Comparison of ENCODE assay signal across 6 fruit fly cellular contexts in genomic region chr3L:1247627-1248295, dm6.
TF ChIP-seq lines count a peak whose summit lies in the region.

Gene Psf1 (minus strand): TSS chr3L:1247677.
Gene Sac1 (plus strand): TSS chr3L:1247817.

- TF ChIP-seq CTCF in S2 (optimal IDR thresholded peaks at IDR 0.05; lab: Kevin White, UChicago) = peak; percentile 8 to 30
- no peak for TF ChIP-seq CTCF in whole organism, embryonic (GFP tag; optimal IDR thresholded peaks at IDR 0.05; lab: Kevin White, UChicago)

TF ChIP-seq in whole organism, adult, 20 proteins besides CTCF, POLR2A, EP300 and RAD21:
- TF ChIP-seq cic (GFP tag; optimal IDR thresholded peaks at IDR 0.05; lab: Kevin White, UChicago) (no peak), CG7101 (tag; optimal IDR thresholded peaks at IDR 0.05; lab: Kevin White, UChicago) (no peak), Hr96 (GFP tag; optimal IDR thresholded peaks at IDR 0.05; lab: Kevin White, UChicago) (peak; percentile 55), CG1620 (GFP tag; optimal IDR thresholded peaks at IDR 0.05; lab: Kevin White, UChicago) (peak; percentile 29), toe (GFP tag; optimal IDR thresholded peaks at IDR 0.05; lab: Kevin White, UChicago) (peak; percentile 49), CG7045 (GFP tag; optimal IDR thresholded peaks at IDR 0.05; lab: Kevin White, UChicago) (peak; percentile 5), CG12768 (GFP tag; optimal IDR thresholded peaks at IDR 0.05; lab: Kevin White, UChicago) (no peak), CG5204 (GFP tag; optimal IDR thresholded peaks at IDR 0.05; lab: Kevin White, UChicago) (peak; percentile 30), CG14711 (tag; optimal IDR thresholded peaks at IDR 0.05; lab: Kevin White, UChicago) (peak; percentile 19), Mnt (GFP tag; optimal IDR thresholded peaks at IDR 0.05; lab: Kevin White, UChicago) (peak; percentile 20)
TF ChIP-seq in whole organism, adult: peak in this region for 7.

TF ChIP-seq in whole organism, embryonic, 481 proteins besides CTCF, POLR2A, EP300 and RAD21 (continues in another document):
- TF ChIP-seq CG10366 (GFP tag; IDR thresholded peaks at IDR 0.05; lab: Robert Waterston, UW) (peak; percentile 44; the same call in 1 of the 2 replicates), gcm2 (GFP tag; optimal IDR thresholded peaks at IDR 0.05; lab: Kevin White, UChicago) (no peak), esg (GFP tag; conservative IDR thresholded peaks at IDR 0.05; lab: Robert Waterston, UW) (peak; percentile 28; the same call in 1 of the 2 replicates), fd64A (GFP tag; optimal IDR thresholded peaks at IDR 0.05; lab: Kevin White, UChicago) (no peak), bcd (GFP tag; optimal IDR thresholded peaks at IDR 0.05; lab: Kevin White, UChicago) (peak; percentile 44), CG13424 (tag; optimal IDR thresholded peaks at IDR 0.05; lab: Kevin White, UChicago) (peak; percentile 57), tap (tag; optimal IDR thresholded peaks at IDR 0.05; lab: Kevin White, UChicago) (no peak), Lim3 (GFP tag; IDR thresholded peaks at IDR 0.05; lab: Robert Waterston, UW) (no peak), BtbVII (GFP tag; optimal IDR thresholded peaks at IDR 0.05; lab: Kevin White, UChicago) (no peak), so (GFP tag; IDR thresholded peaks at IDR 0.05; lab: Robert Waterston, UW) (0 out of 3 replicates have a peak, but pooled peaks have one; percentile 12), CG6791 (GFP tag; IDR thresholded peaks at IDR 0.05; lab: Robert Waterston, UW; ENCODE audit: partially characterized antibody) (peak; percentile 76), CG17829 (tag; optimal IDR thresholded peaks at IDR 0.05; lab: Kevin White, UChicago) (peak; percentile 62), CG2712 (tag; optimal IDR thresholded peaks at IDR 0.05; lab: Kevin White, UChicago) (no peak), CG42726 (GFP tag; IDR thresholded peaks at IDR 0.05; lab: Robert Waterston, UW; ENCODE audit: partially characterized antibody) (peak; percentile 57; the same call in 1 of the 2 replicates), Lhr (GFP tag; optimal IDR thresholded peaks at IDR 0.05; lab: Kevin White, UChicago) (peak; percentile 71), lbe (GFP tag; optimal IDR thresholded peaks at IDR 0.05; lab: Kevin White, UChicago) (no peak), grn (GFP tag; optimal IDR thresholded peaks at IDR 0.05; lab: Kevin White, UChicago) (no peak), shn (GFP tag; optimal IDR thresholded peaks at IDR 0.05; lab: Kevin White, UChicago) (peak; percentile 62), Dad (GFP tag; optimal IDR thresholded peaks at IDR 0.05; lab: Kevin White, UChicago) (peak; percentile 46)

TF ChIP-seq in whole organism, prepupa, 60 proteins besides CTCF, POLR2A, EP300 and RAD21 (continues in another document):
- no peak for TF ChIP-seq CG8632 (GFP tag; optimal IDR thresholded peaks at IDR 0.05; lab: Kevin White, UChicago)
- TF ChIP-seq CG4318 (GFP tag; optimal IDR thresholded peaks at IDR 0.05; lab: Kevin White, UChicago) = no peak
- TF ChIP-seq CG11762 (GFP tag; optimal IDR thresholded peaks at IDR 0.05; lab: Kevin White, UChicago; ENCODE audit: insufficient read depth) = no peak
- peak; percentile 86 for TF ChIP-seq Eip78C (GFP tag; lab: Kevin White, UChicago)
- TF ChIP-seq CG11902 (GFP tag; optimal IDR thresholded peaks at IDR 0.05; lab: Kevin White, UChicago) = peak; percentile 32
- no peak for TF ChIP-seq Smox (GFP tag; optimal IDR thresholded peaks at IDR 0.05; lab: Kevin White, UChicago)
- no peak for TF ChIP-seq CG6276 (GFP tag; optimal IDR thresholded peaks at IDR 0.05; lab: Kevin White, UChicago)
- TF ChIP-seq Met (GFP tag; optimal IDR thresholded peaks at IDR 0.05; lab: Kevin White, UChicago) = peak; percentile 24
- TF ChIP-seq CG1621 (tag; optimal IDR thresholded peaks at IDR 0.05; lab: Kevin White, UChicago) = no peak
- no peak for TF ChIP-seq CG8119 (GFP tag; IDR thresholded peaks at IDR 0.05; lab: Robert Waterston, UW)
- TF ChIP-seq fkh (GFP tag; optimal IDR thresholded peaks at IDR 0.05; lab: Kevin White, UChicago) = no peak
- TF ChIP-seq dac (GFP tag; optimal IDR thresholded peaks at IDR 0.05; lab: Kevin White, UChicago) = no peak
- TF ChIP-seq Ets96B (tag; optimal IDR thresholded peaks at IDR 0.05; lab: Kevin White, UChicago) = no peak
- TF ChIP-seq ss (GFP tag; optimal IDR thresholded peaks at IDR 0.05; lab: Kevin White, UChicago) = no peak
- TF ChIP-seq Gug (GFP tag; IDR thresholded peaks at IDR 0.05; lab: Robert Waterston, UW) = no peak
- TF ChIP-seq achi (GFP tag; optimal IDR thresholded peaks at IDR 0.05; lab: Kevin White, UChicago) = peak; percentile 14
- TF ChIP-seq Eip93F (GFP tag; optimal IDR thresholded peaks at IDR 0.05; lab: Kevin White, UChicago) = no peak
- no peak for TF ChIP-seq OdsH (GFP tag; optimal IDR thresholded peaks at IDR 0.05; lab: Kevin White, UChicago)
- peak; percentile 61 for TF ChIP-seq CG31627 (GFP tag; optimal IDR thresholded peaks at IDR 0.05; lab: Kevin White, UChicago)
- peak; percentile 40 for TF ChIP-seq CG3919 (GFP tag; optimal IDR thresholded peaks at IDR 0.05; lab: Kevin White, UChicago)
- TF ChIP-seq svp (GFP tag; lab: Kevin White, UChicago) = peak; percentile 81
- no peak for TF ChIP-seq CG10669 (GFP tag; optimal IDR thresholded peaks at IDR 0.05; lab: Kevin White, UChicago)

TF ChIP-seq in whole organism, pupa, 21 proteins besides CTCF, POLR2A, EP300 and RAD21:
- TF ChIP-seq CG17806 (tag; optimal IDR thresholded peaks at IDR 0.05; lab: Kevin White, UChicago) (no peak), EcR (GFP tag; optimal IDR thresholded peaks at IDR 0.05; lab: Kevin White, UChicago) (no peak), CG8159 (tag; optimal IDR thresholded peaks at IDR 0.05; lab: Kevin White, UChicago) (peak; percentile 19), CG8301 (tag; optimal IDR thresholded peaks at IDR 0.05; lab: Kevin White, UChicago) (no peak), CG14655 (GFP tag; optimal IDR thresholded peaks at IDR 0.05; lab: Kevin White, UChicago) (no peak), CG34367 (tag; optimal IDR thresholded peaks at IDR 0.05; lab: Kevin White, UChicago) (peak; percentile 1), CG32121 (GFP tag; IDR thresholded peaks at IDR 0.05; lab: Robert Waterston, UW) (no peak), rn (GFP tag; IDR thresholded peaks at IDR 0.05; lab: Robert Waterston, UW) (0 out of 2 replicates have a peak, but pooled peaks have one; percentile 13), CG4496 (GFP tag; IDR thresholded peaks at IDR 0.05; lab: Robert Waterston, UW) (0 out of 3 replicates have a peak, but pooled peaks have one; percentile 47), gl (tag; optimal IDR thresholded peaks at IDR 0.05; lab: Kevin White, UChicago) (no peak), fd96Ca (GFP tag; IDR thresholded peaks at IDR 0.05; lab: Robert Waterston, UW) (peak; percentile 51; the same call in 1 of the 3 replicates), Pif1A (GFP tag; optimal IDR thresholded peaks at IDR 0.05; lab: Kevin White, UChicago) (no peak), CG12605 (GFP tag; IDR thresholded peaks at IDR 0.05; lab: Robert Waterston, UW) (no peak), Ets98B (GFP tag; IDR thresholded peaks at IDR 0.05; lab: Robert Waterston, UW) (no peak), Pif1B (GFP tag; optimal IDR thresholded peaks at IDR 0.05; lab: Kevin White, UChicago) (no peak), CG10348 (GFP tag; IDR thresholded peaks at IDR 0.05; lab: Robert Waterston, UW) (no peak), Snoo (tag; optimal IDR thresholded peaks at IDR 0.05; lab: Kevin White, UChicago) (no peak), CG15710 (tag; optimal IDR thresholded peaks at IDR 0.05; lab: Kevin White, UChicago) (peak; percentile 26), CG13204 (GFP tag; optimal IDR thresholded peaks at IDR 0.05; lab: Kevin White, UChicago) (no peak)

TF ChIP-seq in whole organism, wandering third instar larva, 38 proteins besides CTCF, POLR2A, EP300 and RAD21:
- TF ChIP-seq sv (GFP tag; optimal IDR thresholded peaks at IDR 0.05; lab: Kevin White, UChicago) = peak; percentile 37
- peak; percentile 41 for TF ChIP-seq ey (GFP tag; optimal IDR thresholded peaks at IDR 0.05; lab: Kevin White, UChicago)
- TF ChIP-seq dsf (GFP tag; optimal IDR thresholded peaks at IDR 0.05; lab: Kevin White, UChicago; ENCODE audit: borderline replicate concordance) = no peak
- peak; percentile 38 for TF ChIP-seq psq (GFP tag; optimal IDR thresholded peaks at IDR 0.05; lab: Kevin White, UChicago)
- peak; percentile 44 for TF ChIP-seq rgr (GFP tag; optimal IDR thresholded peaks at IDR 0.05; lab: Kevin White, UChicago)
- TF ChIP-seq Vsx2 (GFP tag; optimal IDR thresholded peaks at IDR 0.05; lab: Kevin White, UChicago; ENCODE audit: partially characterized antibody) = no peak
- TF ChIP-seq Hnf4 (GFP tag; optimal IDR thresholded peaks at IDR 0.05; lab: Kevin White, UChicago) = no peak
- TF ChIP-seq Myc (optimal IDR thresholded peaks at IDR 0.05; lab: Kevin White, UChicago) = peak; percentile 53
- no peak for TF ChIP-seq Rel (GFP tag; optimal IDR thresholded peaks at IDR 0.05; lab: Kevin White, UChicago)
- TF ChIP-seq Rel (tag; optimal IDR thresholded peaks at IDR 0.05; lab: Kevin White, UChicago) = peak; percentile 73
- TF ChIP-seq Sp1 (GFP tag; optimal IDR thresholded peaks at IDR 0.05; lab: Kevin White, UChicago) = peak; percentile 30
- peak; percentile 8 for TF ChIP-seq fru (GFP tag; optimal IDR thresholded peaks at IDR 0.05; lab: Kevin White, UChicago)
- peak; percentile 19 for TF ChIP-seq dmrt93B (GFP tag; optimal IDR thresholded peaks at IDR 0.05; lab: Kevin White, UChicago)
- TF ChIP-seq h (GFP tag; optimal IDR thresholded peaks at IDR 0.05; lab: Kevin White, UChicago) = peak; percentile 5
- TF ChIP-seq CG32264 (GFP tag; optimal IDR thresholded peaks at IDR 0.05; lab: Kevin White, UChicago) = no peak
- peak; percentile 55 for TF ChIP-seq HLH106 (tag; optimal IDR thresholded peaks at IDR 0.05; lab: Kevin White, UChicago)
- peak in 1 of 2 experiments; percentile 50 for TF ChIP-seq foxo (GFP tag; optimal IDR thresholded peaks at IDR 0.05; lab: Kevin White, UChicago)
- TF ChIP-seq woc (GFP tag; optimal IDR thresholded peaks at IDR 0.05; lab: Kevin White, UChicago) = peak; percentile 60
